Worm (Caenorhabditis elegans) whole organism, late embryonic: ENCODE measurements around the gene C44B7.5.

Source experiments
- C08G9.2 ChIP-seq: sonication (generic microtip); optimal IDR thresholded peaks from 2 replicates; lab custom pipeline; 2016; ENCODE audit warnings: mild to moderate bottlenecking, missing genetic modification characterization, moderate library complexity, missing compliant biosample characterization
- F13H6.1 ChIP-seq: sonication (generic microtip); optimal IDR thresholded peaks from 2 replicates; lab custom pipeline; 2016; ENCODE audit warnings: missing genetic modification characterization, missing compliant biosample characterization
- Y22D7AL.16 ChIP-seq: sonication (generic microtip); optimal IDR thresholded peaks from 2 replicates; lab custom pipeline; 2016; ENCODE audit warnings: missing genetic modification characterization, missing compliant biosample characterization
- ahr-1 ChIP-seq: sonication (generic microtip); optimal IDR thresholded peaks from 2 replicates; lab custom pipeline; 2016; ENCODE audit warnings: missing genetic modification characterization, missing compliant biosample characterization
- ama-1 ChIP-seq: fragments of 150-350 bp; optimal IDR thresholded peaks from 2 replicates; lab custom pipeline; 2014
- ceh-14 ChIP-seq: sonication (generic microtip); optimal IDR thresholded peaks from 2 replicates; lab custom pipeline; 2016; ENCODE audit warnings: missing genotype, missing genetic modification characterization, missing compliant biosample characterization
- ceh-18 ChIP-seq: sonication (generic microtip); optimal IDR thresholded peaks from 2 replicates; lab custom pipeline; 2016; ENCODE audit warnings: missing genetic modification characterization, missing compliant biosample characterization
- ceh-22 ChIP-seq: sonication (generic microtip); optimal IDR thresholded peaks from 2 replicates; lab custom pipeline; 2017; ENCODE audit warnings: missing biosample characterization, missing genetic modification characterization
- ceh-30 ChIP-seq: fragments of 150-350 bp; optimal IDR thresholded peaks from 2 replicates; lab custom pipeline; 2014; ENCODE audit warnings: missing biosample characterization, missing genetic modification characterization
- ceh-31 ChIP-seq: sonication (generic microtip); optimal IDR thresholded peaks from 2 replicates; lab custom pipeline; 2016; ENCODE audit warnings: missing genetic modification characterization, missing compliant biosample characterization
- ceh-34 ChIP-seq: sonication (generic microtip); optimal IDR thresholded peaks from 2 replicates; lab custom pipeline; 2016; ENCODE audit warnings: mild to moderate bottlenecking, missing genetic modification characterization, missing compliant biosample characterization
- ceh-45 ChIP-seq: fragments of 200-800 bp; sonication (Bioruptor generic); IDR thresholded peaks from 2 replicates; pipeline ENCODE4 v1.3.6; 2022; ENCODE audit warnings: missing genetic modification reagents, missing genetic modification characterization, missing compliant biosample characterization
- che-1 ChIP-seq: sonication (generic microtip); optimal IDR thresholded peaks from 2 replicates; lab custom pipeline; 2016; ENCODE audit warnings: mild to moderate bottlenecking, missing genetic modification characterization, missing compliant biosample characterization
- dve-1 ChIP-seq: sonication (generic microtip); optimal IDR thresholded peaks from 2 replicates; lab custom pipeline; 2017; ENCODE audit warnings: antibody characterized with exemption, mild to moderate bottlenecking, missing genetic modification characterization, missing compliant biosample characterization
- elt-2 ChIP-seq: sonication (generic microtip); optimal IDR thresholded peaks from 2 replicates; lab custom pipeline; 2016; ENCODE audit warnings: missing genetic modification reagents, missing genetic modification characterization, missing compliant biosample characterization
- elt-4 ChIP-seq: sonication (generic microtip); optimal IDR thresholded peaks from 2 replicates; lab custom pipeline; 2016; ENCODE audit warnings: missing genetic modification characterization, missing compliant biosample characterization
- ets-4 ChIP-seq: sonication (generic microtip); optimal IDR thresholded peaks from 2 replicates; lab custom pipeline; 2016; ENCODE audit warnings: missing genetic modification characterization, missing compliant biosample characterization
- fax-1 ChIP-seq: sonication (generic microtip); optimal IDR thresholded peaks from 2 replicates; lab custom pipeline; 2016; ENCODE audit warnings: missing genotype, missing genetic modification characterization, missing compliant biosample characterization
- fkh-6 ChIP-seq: sonication (generic microtip); optimal IDR thresholded peaks from 2 replicates; lab custom pipeline; 2016; ENCODE audit warnings: missing genetic modification characterization, missing compliant biosample characterization
- hlh-30 ChIP-seq: sonication (generic microtip); optimal IDR thresholded peaks from 2 replicates; lab custom pipeline; 2017; ENCODE audit warnings: antibody characterized with exemption, missing genetic modification characterization, missing compliant biosample characterization; ENCODE audit not compliant: insufficient read depth
- hlh-6 ChIP-seq: sonication (generic microtip); optimal IDR thresholded peaks from 2 replicates; lab custom pipeline; 2016; ENCODE audit warnings: missing genotype, missing genetic modification characterization, missing compliant biosample characterization
- hlh-8 ChIP-seq: sonication (generic microtip); optimal IDR thresholded peaks from 2 replicates; lab custom pipeline; 2016; ENCODE audit warnings: missing genotype, missing genetic modification characterization, missing compliant biosample characterization
- nfya-1 ChIP-seq: sonication (generic microtip); optimal IDR thresholded peaks from 2 replicates; lab custom pipeline; 2017; ENCODE audit warnings: missing genetic modification characterization, mild to moderate bottlenecking, missing compliant biosample characterization, antibody characterized with exemption, moderate library complexity
- npax-4 ChIP-seq: sonication (generic microtip); optimal IDR thresholded peaks from 2 replicates; lab custom pipeline; 2016; ENCODE audit warnings: missing genetic modification characterization, missing compliant biosample characterization
- odd-2 ChIP-seq: sonication (generic microtip); optimal IDR thresholded peaks from 2 replicates; lab custom pipeline; 2017; ENCODE audit warnings: antibody characterized with exemption, mild to moderate bottlenecking, missing genetic modification characterization, missing compliant biosample characterization
- pha-2 ChIP-seq: sonication (generic microtip); optimal IDR thresholded peaks from 2 replicates; lab custom pipeline; 2017; ENCODE audit warnings: mild to moderate bottlenecking, missing genetic modification characterization, missing compliant biosample characterization
- pha-4 ChIP-seq: fragments of 150-350 bp; optimal IDR thresholded peaks from 2 replicates; lab custom pipeline; 2018; ENCODE audit warnings: missing biosample characterization, missing genetic modification reagents, missing genetic modification characterization
- pqm-1 ChIP-seq: sonication (generic microtip); optimal IDR thresholded peaks from 2 replicates; lab custom pipeline; 2016; ENCODE audit warnings: missing genetic modification characterization, missing compliant biosample characterization
- pros-1 ChIP-seq: fragments of 150-350 bp; optimal IDR thresholded peaks from 2 replicates; lab custom pipeline; 2014; ENCODE audit warnings: missing biosample characterization, missing genetic modification reagents, missing genetic modification characterization
- ref-2 ChIP-seq: sonication (generic microtip); optimal IDR thresholded peaks from 2 replicates; lab custom pipeline; 2016; ENCODE audit warnings: missing genetic modification characterization, missing compliant biosample characterization
- rnt-1 ChIP-seq: sonication (generic microtip); optimal IDR thresholded peaks from 2 replicates; lab custom pipeline; 2016; ENCODE audit warnings: missing genetic modification characterization, missing compliant biosample characterization
- sox-4 ChIP-seq: sonication (generic microtip); optimal IDR thresholded peaks from 2 replicates; lab custom pipeline; 2017; ENCODE audit warnings: mild to moderate bottlenecking, missing genetic modification characterization, inconsistent platforms, missing compliant biosample characterization
- tbx-2 ChIP-seq: sonication (generic microtip); optimal IDR thresholded peaks from 2 replicates; lab custom pipeline; 2016; ENCODE audit warnings: missing genetic modification characterization, missing compliant biosample characterization
- ttx-3 ChIP-seq: sonication (generic microtip); optimal IDR thresholded peaks from 2 replicates; lab custom pipeline; 2016; ENCODE audit warnings: missing genetic modification reagents, missing genetic modification characterization, missing compliant biosample characterization
- unc-42 ChIP-seq: sonication (generic microtip); optimal IDR thresholded peaks from 2 replicates; lab custom pipeline; 2016; ENCODE audit warnings: missing genotype, missing genetic modification characterization, missing compliant biosample characterization
- zip-5 ChIP-seq: sonication (generic microtip); optimal IDR thresholded peaks from 2 replicates; lab custom pipeline; 2016; ENCODE audit warnings: missing genetic modification characterization, missing compliant biosample characterization
- ztf-16 ChIP-seq: sonication (generic microtip); optimal IDR thresholded peaks from 2 replicates; lab custom pipeline; 2017; ENCODE audit warnings: missing genetic modification characterization, missing compliant biosample characterization

C44B7.5 gene

ce11 chrII:6834582-6835058 is 37.8 kb downstream of the C44B7.5 start, which contains the start of gene egl-27:
TSS of gene egl-27 (plus strand) at chrII:6835008.
- TF ChIP-seq ama-1 (lab: Kevin White, UChicago) = no peak
- no peak for TF ChIP-seq pha-2 (tag; lab: Kevin White, UChicago)
- TF ChIP-seq ref-2 (tag; lab: Kevin White, UChicago) = no peak
- no peak for TF ChIP-seq hlh-30 (tag; lab: Kevin White, UChicago)
- no peak for TF ChIP-seq elt-2 (tag; lab: Kevin White, UChicago)
- no peak for TF ChIP-seq Y22D7AL.16 (tag; lab: Kevin White, UChicago)
- no peak for TF ChIP-seq pqm-1 (tag; lab: Kevin White, UChicago)

DNA sequence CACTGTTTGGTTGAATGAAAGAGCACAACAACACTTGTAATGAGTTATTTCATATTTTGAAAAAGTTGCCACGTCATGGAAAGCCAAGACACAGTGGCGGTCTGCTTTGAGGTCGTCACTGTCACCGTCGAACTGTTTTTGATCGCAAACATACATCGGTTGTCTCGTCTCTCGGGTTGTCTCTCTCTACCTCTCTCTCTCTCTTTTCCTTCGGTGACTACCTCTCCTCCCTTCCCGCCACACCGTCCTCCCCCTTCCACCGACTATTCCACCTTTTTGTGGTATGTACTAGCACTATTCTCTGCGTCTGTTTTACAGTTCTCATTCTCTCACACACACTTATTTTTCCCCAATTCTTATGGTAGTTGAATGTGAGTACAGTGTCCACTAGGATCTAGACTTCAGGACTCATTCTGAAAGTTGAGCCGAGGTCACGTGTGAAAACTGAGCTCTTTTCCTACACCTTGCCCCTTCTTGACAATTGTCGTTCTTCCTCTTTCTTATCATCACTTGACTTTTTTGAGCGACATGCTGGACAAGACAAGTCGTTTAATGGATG is 38.5 kb downstream of the C44B7.5 start:
- no peak for TF ChIP-seq ceh-30 (tag; lab: Kevin White, UChicago)
- no peak for TF ChIP-seq pha-2 (tag; lab: Kevin White, UChicago)
- no peak for TF ChIP-seq che-1 (tag; lab: Kevin White, UChicago)
- no peak for TF ChIP-seq rnt-1
- peak; percentile 1 for TF ChIP-seq tbx-2 (tag; lab: Kevin White, UChicago)
- TF ChIP-seq nfya-1 (tag; lab: Kevin White, UChicago) = no peak
- TF ChIP-seq ceh-34 = peak; percentile 30
- peak; percentile 4 for TF ChIP-seq C08G9.2 (tag; lab: Kevin White, UChicago)
- TF ChIP-seq ets-4 (tag; lab: Kevin White, UChicago) = no peak
- no peak for TF ChIP-seq ceh-45 (GFP tag; lab: Robert Waterston, UW)
- no peak for TF ChIP-seq ama-1 (lab: Kevin White, UChicago)
- no peak for TF ChIP-seq odd-2
- TF ChIP-seq zip-5 = no peak
- no peak for TF ChIP-seq ahr-1 (tag; lab: Kevin White, UChicago)
- TF ChIP-seq F13H6.1 (tag; lab: Kevin White, UChicago) = peak; percentile 32
- TF ChIP-seq elt-4 (tag; lab: Kevin White, UChicago) = no peak
- TF ChIP-seq hlh-8 (tag; lab: Kevin White, UChicago) = no peak
- peak; percentile 63 for TF ChIP-seq hlh-30 (tag; lab: Kevin White, UChicago)
- TF ChIP-seq dve-1 (tag; lab: Kevin White, UChicago) = no peak
- no peak for TF ChIP-seq fax-1
- peak; percentile 18 for TF ChIP-seq ceh-31 (tag; lab: Kevin White, UChicago)
- TF ChIP-seq sox-4 (tag; lab: Kevin White, UChicago) = no peak
- peak; percentile 55 for TF ChIP-seq ref-2 (tag; lab: Kevin White, UChicago)
- no peak for TF ChIP-seq ztf-16 (tag; lab: Kevin White, UChicago)
- no peak for TF ChIP-seq hlh-6
- no peak for TF ChIP-seq pros-1 (tag; lab: Kevin White, UChicago)
- no peak for TF ChIP-seq pha-4 (tag; lab: Kevin White, UChicago)
- TF ChIP-seq ttx-3 = no peak

DNA sequence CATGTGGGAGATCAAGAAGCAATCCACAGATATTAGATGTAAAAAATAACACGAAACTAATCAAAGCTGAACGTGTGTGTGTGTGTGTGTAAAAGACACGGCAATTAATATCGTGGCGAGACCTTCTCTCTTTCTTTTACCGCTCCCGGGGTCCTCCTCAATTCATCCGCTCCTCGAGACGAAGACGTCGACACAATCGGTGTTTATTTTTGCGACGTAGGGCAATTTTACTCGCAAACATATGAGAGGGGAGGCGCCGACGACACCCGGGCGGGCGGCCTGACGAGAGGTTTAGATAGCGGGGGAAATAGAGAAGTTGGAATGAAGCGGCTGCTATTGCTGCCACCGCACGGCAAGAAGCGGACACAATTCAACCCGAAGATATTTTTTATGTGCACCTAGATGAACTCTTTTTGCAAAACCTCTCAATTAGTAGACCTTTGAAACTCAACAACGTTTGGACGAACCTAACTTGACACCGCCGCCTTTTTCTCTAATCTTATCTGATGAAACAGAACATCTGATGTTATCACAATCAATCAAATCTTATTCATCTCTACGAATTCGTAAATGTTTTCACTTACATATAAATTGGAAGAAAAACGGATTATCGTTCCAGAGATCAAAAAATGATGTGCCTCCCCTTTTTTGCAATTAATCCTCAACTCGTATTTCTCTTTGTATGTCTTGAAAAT is 39.6 kb downstream of the C44B7.5 start:
- TF ChIP-seq npax-4 (tag; lab: Kevin White, UChicago) (no peak), pqm-1 (tag; lab: Kevin White, UChicago) (no peak), ceh-14 (tag; lab: Kevin White, UChicago) (peak; percentile 13), tbx-2 (tag; lab: Kevin White, UChicago) (peak; percentile 17), ceh-22 (no peak), fkh-6 (no peak), pha-2 (tag; lab: Kevin White, UChicago) (peak; percentile 19), elt-2 (tag; lab: Kevin White, UChicago) (peak; percentile 32), ceh-18 (tag; lab: Kevin White, UChicago) (peak; percentile 39), ref-2 (tag; lab: Kevin White, UChicago) (no peak), rnt-1 (peak; percentile 40), unc-42 (tag; lab: Kevin White, UChicago) (no peak), ceh-31 (tag; lab: Kevin White, UChicago) (peak; percentile 17), hlh-6 (peak; percentile 13), C08G9.2 (tag; lab: Kevin White, UChicago) (peak; percentile 27), che-1 (tag; lab: Kevin White, UChicago) (no peak)
